Worm (Caenorhabditis elegans): ENCODE results near the gene R04E5.8.

Gene R04E5.8

ce11 chrX:8797653-8798052 lies 8.3 kb downstream of the R04E5.8 start:
- TF ChIP-seq mxl-1 (tag; optimal IDR thresholded peaks at IDR 0.05) (no peak), ceh-100 (GFP tag; IDR thresholded peaks at IDR 0.05) (no peak), ceh-58 (GFP tag; IDR thresholded peaks at IDR 0.05) (no peak)

- TF ChIP-seq lag-1 (GFP tag; IDR thresholded peaks at IDR 0.05) (no peak), ztf-22 (GFP tag; optimal IDR thresholded peaks at IDR 0.05) (no peak), hlh-26 (GFP tag; conservative IDR thresholded peaks at IDR 0.05) (no peak), ztf-25 (GFP tag; IDR thresholded peaks at IDR 0.05) (no peak), nhr-90 (tag; optimal IDR thresholded peaks at IDR 0.05) (peak; percentile 34), mcd-1 (GFP tag; IDR thresholded peaks at IDR 0.05) (peak; percentile 44; the same call in 1 of the 2 replicates), ztf-28 (GFP tag; IDR thresholded peaks at IDR 0.05) (no peak), F49E8.2 (tag; optimal IDR thresholded peaks at IDR 0.05; ENCODE audit: insufficient read depth) (no peak), F37B4.10 (GFP tag; IDR thresholded peaks at IDR 0.05) (no peak), him-1 (tag; optimal IDR thresholded peaks at IDR 0.05) (peak; percentile 65), madf-8 (GFP tag; conservative IDR thresholded peaks at IDR 0.05) (no peak), madf-10 (tag; optimal IDR thresholded peaks at IDR 0.05) (no peak), ZK185.1 (tag; optimal IDR thresholded peaks at IDR 0.05; ENCODE audit: poor library complexity, severe bottlenecking) (no peak), T07F8.4 (tag; optimal IDR thresholded peaks at IDR 0.05) (peak; percentile 11), lsy-27 (tag; optimal IDR thresholded peaks at IDR 0.05; ENCODE audit: borderline replicate concordance, insufficient read depth) (no peak), mxl-1 (tag; optimal IDR thresholded peaks at IDR 0.05) (no peak), snpc-3.4 (tag; optimal IDR thresholded peaks at IDR 0.05) (no peak), fkh-3 (tag; optimal IDR thresholded peaks at IDR 0.05) (no peak), cebp-1 (GFP tag; IDR thresholded peaks at IDR 0.05) (0 out of 2 replicates have a peak, but pooled peaks have one; percentile 38), cebp-1 (tag; optimal IDR thresholded peaks at IDR 0.05) (peak; percentile 37), snpc-1.1 (tag; optimal IDR thresholded peaks at IDR 0.05; ENCODE audit: insufficient read depth) (peak; percentile 9), F55B11.4 (tag; optimal IDR thresholded peaks at IDR 0.05; ENCODE audit: borderline replicate concordance, insufficient read depth) (no peak), B0035.1 (tag; optimal IDR thresholded peaks at IDR 0.05) (no peak), attf-5 (GFP tag; optimal IDR thresholded peaks at IDR 0.05) (no peak), sptf-2 (GFP tag; optimal IDR thresholded peaks at IDR 0.05) (no peak), snpc-1.3 (tag; optimal IDR thresholded peaks at IDR 0.05; ENCODE audit: insufficient read depth) (no peak), bed-1 (GFP tag; IDR thresholded peaks at IDR 0.05) (no peak), B0019.2 (GFP tag; conservative IDR thresholded peaks at IDR 0.05) (no peak), hsf-1 (GFP tag; IDR thresholded peaks at IDR 0.05) (no peak), nfya-2 (GFP tag; IDR thresholded peaks at IDR 0.05) (no peak), nhr-27 (tag; optimal IDR thresholded peaks at IDR 0.05) (no peak), madf-3 (GFP tag; IDR thresholded peaks at IDR 0.05) (0 out of 2 replicates have a peak, but pooled peaks have one; percentile 17), ccch-3 (GFP tag; optimal IDR thresholded peaks at IDR 0.05) (no peak), efl-1 (GFP tag; optimal IDR thresholded peaks at IDR 0.05) (no peak), nfya-1 (tag; optimal IDR thresholded peaks at IDR 0.05; ENCODE audit: borderline replicate concordance, insufficient read depth) (no peak), somi-1 (GFP tag; optimal IDR thresholded peaks at IDR 0.05) (no peak), F33H1.4 (GFP tag; IDR thresholded peaks at IDR 0.05) (no peak), akir-1 (GFP tag; optimal IDR thresholded peaks at IDR 0.05) (no peak), egrh-3 (GFP tag; IDR thresholded peaks at IDR 0.05) (no peak), K11D2.4 (GFP tag; IDR thresholded peaks at IDR 0.05) (no peak), rec-8 (tag; optimal IDR thresholded peaks at IDR 0.05) (peak in 1 of 2 experiments; percentile 1), nhr-120 (GFP tag; IDR thresholded peaks at IDR 0.05) (0 out of 2 replicates have a peak, but pooled peaks have one; percentile 41)
Observed at ce11 chrX:8796699-8797282, 9.1 kb downstream of the R04E5.8 start, which contains the start of gene R04E5.7. TSS of gene R04E5.7 (minus strand) at chrX:8797262.

All from whole organism, young adult.